Worm (Caenorhabditis elegans): ENCODE data around the gene drr-2.

drr-2 gene

ce11 chrIII:13652708-13653107, 9.3 kb upstream of the drr-2 start:
- no peak for TF ChIP-seq unc-62 (GFP tag; optimal IDR thresholded peaks at IDR 0.05)

DNA sequence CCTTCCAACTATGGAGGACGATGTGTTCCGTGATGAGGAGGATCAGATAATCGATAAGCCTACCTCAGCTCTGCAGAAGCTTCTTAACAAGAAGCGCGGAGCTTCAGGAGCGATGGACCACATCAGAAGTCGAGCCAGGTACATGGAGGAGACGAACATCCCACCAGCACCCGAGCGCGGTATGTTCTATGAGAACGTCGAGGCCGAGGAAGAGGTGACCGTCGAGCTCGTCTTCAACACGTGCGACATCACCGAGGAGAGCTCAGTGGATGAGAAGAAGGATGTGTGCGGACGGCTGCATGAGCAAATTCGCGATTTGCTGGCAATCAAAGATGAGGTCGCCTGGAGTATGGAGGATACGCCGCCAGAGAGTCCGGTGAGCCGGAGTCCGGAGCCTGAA, 8.6 kb upstream of the drr-2 start:
- no peak for TF ChIP-seq unc-62 (GFP tag; optimal IDR thresholded peaks at IDR 0.05)

DNA sequence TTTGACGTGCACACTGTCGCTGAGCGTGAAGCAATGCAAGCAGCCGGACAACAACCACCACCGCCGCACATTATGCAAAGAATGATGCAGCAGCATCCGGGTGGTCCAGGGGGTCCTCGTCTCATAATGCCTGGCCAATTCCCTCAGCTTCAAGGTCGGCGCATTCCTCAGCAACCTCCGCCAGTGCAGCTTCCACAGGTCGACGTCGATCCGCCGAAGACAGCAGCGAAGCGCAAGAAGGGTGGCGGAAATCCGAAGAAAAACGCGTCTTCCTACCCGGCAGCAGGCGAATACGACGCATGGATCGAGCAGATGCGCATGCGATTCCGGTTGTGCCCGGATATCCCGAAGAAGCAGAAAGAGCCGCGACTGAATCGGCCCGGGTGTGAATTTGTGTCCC, 8.0 kb upstream of the drr-2 start:
- TF ChIP-seq unc-62 (GFP tag; optimal IDR thresholded peaks at IDR 0.05): no peak

ce11 chrIII:13648540-13648939, 5.2 kb upstream of the drr-2 start:
- TF ChIP-seq unc-62 (GFP tag; optimal IDR thresholded peaks at IDR 0.05): no peak

ce11 chrIII:13645885-13646488, 2.6 kb upstream of the drr-2 start:
- no peak for TF ChIP-seq unc-62 (GFP tag; optimal IDR thresholded peaks at IDR 0.05)

DNA sequence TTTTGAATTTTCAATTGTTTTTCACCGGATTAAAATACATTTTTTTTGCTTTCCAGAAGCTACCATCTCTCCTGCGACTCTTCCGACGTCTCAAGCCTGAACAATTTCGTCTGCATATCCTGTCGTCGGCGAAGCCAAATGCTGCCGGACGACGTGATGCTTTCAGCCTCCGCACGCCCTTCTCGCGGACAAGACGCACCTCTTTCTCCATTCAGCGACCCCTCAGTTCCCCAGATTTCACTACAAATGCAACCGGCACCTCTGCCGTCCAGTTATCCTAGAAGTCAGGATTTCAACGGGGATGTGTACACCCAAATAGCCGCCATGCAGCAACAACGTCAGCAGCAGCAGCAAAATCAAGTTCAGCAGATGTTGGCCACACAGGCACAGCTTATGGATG, 909 bp upstream of the drr-2 start:
- no peak for TF ChIP-seq unc-62 (GFP tag; optimal IDR thresholded peaks at IDR 0.05)

DNA sequence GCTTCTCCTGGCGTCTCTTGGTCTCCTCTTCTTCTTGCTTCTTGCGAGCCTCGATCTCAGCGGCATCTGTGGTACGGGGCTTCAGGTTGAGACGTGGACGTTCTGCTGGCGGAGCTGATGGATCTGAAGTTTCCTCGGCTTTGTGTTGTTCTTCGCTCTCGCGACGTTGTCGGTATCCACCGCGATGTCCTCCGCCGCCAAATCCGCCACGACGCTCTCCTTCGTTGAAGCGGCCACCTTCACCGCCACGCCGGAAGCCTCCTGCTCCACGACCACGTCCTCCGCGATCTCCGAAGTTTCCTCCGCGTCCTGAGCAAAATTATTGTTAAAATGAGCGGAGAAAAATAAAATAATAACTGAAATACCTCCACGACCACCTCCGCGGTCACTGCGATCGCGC, 594 bp downstream of the drr-2 start:
- no peak for TF ChIP-seq unc-62 (GFP tag; optimal IDR thresholded peaks at IDR 0.05)

DNA sequence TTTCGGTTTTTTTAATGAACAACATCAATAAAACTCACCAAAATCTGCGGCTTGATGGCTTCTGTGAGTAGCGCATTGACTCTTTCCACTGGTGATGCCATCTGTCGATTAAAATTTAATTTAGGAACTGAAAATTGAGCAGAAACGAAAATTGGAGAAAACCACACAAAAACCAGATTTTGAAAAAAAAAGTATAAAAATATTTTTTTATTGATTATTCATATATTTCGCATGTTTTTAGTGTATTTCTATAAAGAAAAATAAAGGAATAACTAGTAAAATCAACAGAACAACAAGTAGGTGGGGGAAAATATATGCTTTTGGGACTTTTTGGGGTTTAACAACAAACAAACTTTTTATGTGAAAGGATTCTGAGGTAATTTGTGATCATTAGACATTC, 1.1 kb downstream of the drr-2 start, which contains the start of gene T12D8.10:
T12D8.10 (minus strand) TSS at position 101 of the 400 bp plus-strand sequence.
- TF ChIP-seq unc-62 (GFP tag; optimal IDR thresholded peaks at IDR 0.05): no peak

DNA sequence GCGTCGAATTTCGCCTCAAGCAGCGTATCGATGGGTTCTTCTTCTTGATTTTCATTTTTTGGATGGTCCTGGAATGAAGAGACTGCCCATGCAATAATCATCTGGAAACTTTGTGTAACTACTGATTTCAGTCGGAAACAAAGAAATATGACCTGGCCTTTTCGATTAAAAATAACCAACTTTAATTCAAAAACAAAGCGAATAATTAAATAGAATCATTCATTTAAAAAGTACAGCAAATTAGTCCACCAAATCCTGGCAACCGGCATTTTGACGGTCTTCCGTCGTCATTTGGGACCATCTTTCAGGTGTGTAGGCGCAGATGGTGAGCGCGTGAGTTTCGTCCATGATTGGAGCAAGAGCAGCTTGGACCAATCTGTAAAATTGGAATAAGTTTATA, 1.8 kb downstream of the drr-2 start, which contains the start of gene acbp-5:
acbp-5 (minus strand) TSS at position 101 of the 400 bp plus-strand sequence.
- no peak for TF ChIP-seq unc-62 (GFP tag; optimal IDR thresholded peaks at IDR 0.05)

DNA sequence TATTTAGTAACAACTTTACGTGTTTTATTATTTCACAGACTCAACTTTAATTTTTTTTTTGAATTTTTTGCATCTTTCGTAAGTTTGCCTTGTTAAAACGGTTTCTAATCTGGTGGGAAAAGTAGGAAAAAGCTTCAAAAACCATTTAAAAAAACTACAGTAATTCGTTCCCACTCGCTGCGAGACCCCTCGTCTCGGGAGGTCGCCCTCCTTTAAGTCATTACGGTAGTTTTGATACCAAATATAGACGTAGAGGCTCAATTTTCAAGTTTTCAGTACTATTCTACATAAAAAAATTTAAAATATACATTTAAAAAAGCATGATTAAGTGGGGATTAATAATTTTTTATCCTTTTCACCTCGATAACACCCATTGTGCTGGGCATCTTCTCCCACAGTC, 2.5 kb downstream of the drr-2 start:
- TF ChIP-seq unc-62 (GFP tag; optimal IDR thresholded peaks at IDR 0.05): no peak

ce11 chrIII:13640003-13640499, 3.3 kb downstream of the drr-2 start:
- TF ChIP-seq unc-62 (GFP tag; optimal IDR thresholded peaks at IDR 0.05): no peak

DNA sequence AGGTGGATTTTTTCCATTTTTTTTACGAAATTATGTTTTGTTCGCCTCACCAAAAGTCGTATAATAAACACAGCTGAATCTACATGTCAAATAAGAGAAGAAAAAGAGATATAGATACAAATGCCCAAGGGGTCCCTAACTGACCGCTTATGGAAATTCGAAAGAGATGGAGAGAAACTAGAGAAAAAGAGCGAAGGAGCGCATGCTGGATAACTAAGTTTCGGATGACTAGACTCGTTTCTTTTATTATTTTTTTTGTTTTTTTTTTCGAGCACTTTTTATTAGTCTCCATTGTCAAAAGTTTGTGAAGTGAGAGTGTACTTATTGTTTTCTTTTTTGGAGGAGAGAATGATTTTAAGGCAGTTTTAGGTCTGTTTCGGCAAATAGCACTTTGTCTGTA, 5.7 kb downstream of the drr-2 start:
- TF ChIP-seq unc-62 (GFP tag; optimal IDR thresholded peaks at IDR 0.05): no peak

DNA sequence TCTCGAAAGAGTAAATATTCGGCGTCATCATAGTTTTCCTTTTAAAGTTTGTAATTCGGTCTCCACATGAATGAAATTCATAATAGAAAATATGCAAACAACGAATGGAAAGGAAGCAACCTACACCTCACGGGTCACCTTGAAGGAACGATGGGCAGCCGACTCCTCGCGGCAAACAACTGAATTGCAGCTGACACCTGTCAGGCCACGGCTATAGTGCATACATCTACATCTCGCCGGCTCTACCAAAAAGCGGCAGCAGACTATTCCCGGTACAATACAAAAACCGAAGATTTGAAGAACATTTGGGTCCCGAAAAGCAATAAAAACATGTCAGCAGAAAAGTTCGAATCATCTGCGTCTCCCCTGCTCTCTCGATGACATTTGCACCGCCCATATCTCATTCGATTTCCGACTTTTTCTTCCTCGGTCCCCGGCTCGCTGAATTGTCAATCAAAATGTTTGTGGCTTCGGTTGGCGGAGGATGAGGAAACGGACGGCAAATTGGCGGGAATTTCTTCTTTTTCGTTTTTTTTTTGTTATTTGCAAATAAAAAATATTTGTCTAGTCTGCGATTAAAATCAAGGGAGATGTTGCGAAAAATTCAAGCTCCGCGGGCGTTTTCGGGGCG, 7.5 kb downstream of the drr-2 start:
- TF ChIP-seq unc-62 (GFP tag; optimal IDR thresholded peaks at IDR 0.05): no peak

ce11 chrIII:13635235-13635634, 8.1 kb downstream of the drr-2 start:
- TF ChIP-seq unc-62 (GFP tag; optimal IDR thresholded peaks at IDR 0.05): no peak

DNA sequence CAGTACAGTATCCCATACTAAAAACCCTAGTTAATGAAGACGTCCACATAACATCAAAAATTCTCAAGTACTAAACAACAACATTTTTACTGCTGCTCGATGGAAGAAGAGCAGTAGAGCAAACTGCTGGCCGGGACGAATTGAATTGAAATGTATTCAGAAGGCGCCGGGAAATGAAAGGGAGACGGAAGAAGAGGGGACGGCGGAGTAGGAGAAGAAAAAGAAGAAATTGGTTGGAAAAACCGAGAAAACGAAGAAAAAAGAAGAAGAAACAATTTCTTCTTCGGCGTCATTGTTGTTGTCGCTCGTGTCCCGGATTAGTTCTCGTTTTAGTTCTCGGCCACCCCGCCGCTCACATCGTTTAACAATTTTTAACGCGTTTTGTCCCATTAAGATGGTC, 9.5 kb downstream of the drr-2 start:
- no peak for TF ChIP-seq unc-62 (GFP tag; optimal IDR thresholded peaks at IDR 0.05)

- no peak for TF ChIP-seq unc-62 (GFP tag; optimal IDR thresholded peaks at IDR 0.05)
These were observed 12.7 kb downstream of the drr-2 start, which contains the start of gene arrd-17 for ce11 chrIII:13630708-13631107. Gene arrd-17, minus strand, starts transcription at chrIII:13630808.

- TF ChIP-seq unc-62 (GFP tag; optimal IDR thresholded peaks at IDR 0.05): no peak
These were observed 16.7 kb downstream of the drr-2 start, which contains the start of gene T12D8.5 for ce11 chrIII:13626692-13627091. Gene T12D8.5, minus strand, starts transcription at chrIII:13626786.
